Worm (Caenorhabditis elegans) whole organism, midembryonic: ENCODE data around the gene Y17G9A.2.

Experiments
- T22C8.4 ChIP-seq: fragments of 200-800 bp; sonication (Bioruptor generic); IDR thresholded peaks from 2 replicates; pipeline ENCODE4 v1.3.6; 2022; ENCODE audit warnings: missing genetic modification characterization, missing compliant biosample characterization
- flt-1 ChIP-seq: fragments of 200-800 bp; sonication (Bioruptor generic); IDR thresholded peaks from 2 replicates; pipeline ENCODE4 v1.3.6; 2022; ENCODE audit warnings: missing genetic modification characterization, missing compliant biosample characterization
- klf-2 ChIP-seq: fragments of 200-800 bp; sonication (Bioruptor generic); conservative IDR thresholded peaks from 2 replicates; pipeline ENCODE4 v1.3.6; 2022; ENCODE audit warnings: missing genetic modification reagents, missing genetic modification characterization, missing compliant biosample characterization
- med-1 ChIP-seq: sonication (generic microtip); optimal IDR thresholded peaks from 2 replicates; lab custom pipeline; 2017; ENCODE audit warnings: missing genetic modification characterization, mild to moderate bottlenecking, missing compliant biosample characterization, antibody characterized with exemption, missing genetic modification reagents; ENCODE audit not compliant: insufficient read depth
- ref-1 ChIP-seq: fragments of 200-800 bp; sonication (Bioruptor generic); conservative IDR thresholded peaks from 2 replicates; pipeline ENCODE4 v1.3.6; 2022; ENCODE audit warnings: missing genetic modification reagents, missing genetic modification characterization, missing compliant biosample characterization
- tab-1 ChIP-seq: fragments of 200-800 bp; sonication (Bioruptor generic); IDR thresholded peaks from 2 replicates; pipeline ENCODE4 v1.3.6; 2022; ENCODE audit warnings: missing genetic modification characterization, missing compliant biosample characterization
- ztf-23 ChIP-seq: fragments of 200-800 bp; sonication (Bioruptor generic); IDR thresholded peaks from 2 replicates; pipeline ENCODE4 v1.3.6; 2022; ENCODE audit warnings: missing genetic modification reagents, missing genetic modification characterization, missing compliant biosample characterization
- ztf-29 ChIP-seq: fragments of 200-800 bp; sonication (Bioruptor generic); IDR thresholded peaks from 2 replicates; pipeline ENCODE4 v1.3.6; 2022; ENCODE audit warnings: missing genetic modification reagents, missing genetic modification characterization, missing compliant biosample characterization

- no peak for TF ChIP-seq tab-1 (GFP tag; lab: Robert Waterston, UW)
- no peak for TF ChIP-seq med-1
- TF ChIP-seq klf-2 (GFP tag; lab: Robert Waterston, UW): no peak
- TF ChIP-seq ztf-23: no peak
- no peak for TF ChIP-seq ref-1
- no peak for TF ChIP-seq flt-1 (GFP tag; lab: Robert Waterston, UW)
- no peak for TF ChIP-seq ztf-29 (GFP tag; lab: Robert Waterston, UW)
- TF ChIP-seq T22C8.4 (GFP tag; lab: Robert Waterston, UW): no peak
Observed at ce11 chrIV:4877102-4877501, 21.0 kb upstream of the Y17G9A.2 start, which contains the start of gene str-170.
